Worm (Caenorhabditis elegans) whole organism, L3 larva: ENCODE measurements around the gene npr-10.

Source experiments
- R02D3.7 ChIP-seq: fragments of 150-350 bp; optimal IDR thresholded peaks from 2 replicates; lab custom pipeline; 2014; ENCODE audit warnings: missing biosample characterization, missing genetic modification characterization
- ZK546.5 ChIP-seq: sonication (generic microtip); optimal IDR thresholded peaks from 2 replicates; lab custom pipeline; 2017; ENCODE audit warnings: missing biosample characterization, missing genetic modification characterization
- aly-2 ChIP-seq: fragments of 150-350 bp; optimal IDR thresholded peaks from 2 replicates; lab custom pipeline; 2014; ENCODE audit warnings: missing biosample characterization, missing genetic modification characterization
- ama-1 ChIP-seq: fragments of 150-350 bp; optimal IDR thresholded peaks from 2 replicates; lab custom pipeline; 2018
- ceh-16 ChIP-seq: sonication (generic microtip); optimal IDR thresholded peaks from 2 replicates; lab custom pipeline; 2017; ENCODE audit warnings: missing biosample characterization, missing genetic modification characterization
- ceh-82 ChIP-seq: fragments of 150-350 bp; optimal IDR thresholded peaks from 2 replicates; lab custom pipeline; 2014; ENCODE audit warnings: missing biosample characterization, missing genetic modification characterization
- daf-12 ChIP-seq: fragments of 150-350 bp; optimal IDR thresholded peaks from 2 replicates; lab custom pipeline; 2014; ENCODE audit warnings: missing biosample characterization, missing genetic modification reagents, missing genetic modification characterization
- egl-5 ChIP-seq: fragments of 150-350 bp; optimal IDR thresholded peaks from 2 replicates; lab custom pipeline; 2017; ENCODE audit warnings: missing biosample characterization, missing genetic modification reagents, missing genetic modification characterization, inconsistent platforms
- elt-1 ChIP-seq: fragments of 150-350 bp; optimal IDR thresholded peaks from 2 replicates; lab custom pipeline; 2014; ENCODE audit warnings: missing biosample characterization, missing genetic modification characterization
- elt-2 ChIP-seq: sonication (generic microtip); optimal IDR thresholded peaks from 2 replicates; lab custom pipeline; 2016; ENCODE audit warnings: missing genetic modification reagents, mild to moderate bottlenecking, missing genetic modification characterization, missing compliant biosample characterization
- elt-3 ChIP-seq, 3 experiments: fragments of 150-350 bp in 1 of 3; sonication (generic microtip) in 2 of 3; optimal IDR thresholded peaks; 2 replicates in 2 of 3; 4 replicates in 1 of 3; lab custom pipeline; 2014 to 2017; ENCODE audit warnings: missing biosample characterization in 3 of 3, missing genetic modification characterization in 3 of 3
- eor-1 ChIP-seq, 2 experiments: fragments of 150-350 bp; optimal IDR thresholded peaks; 2 replicates each; lab custom pipeline; 2014 to 2018; ENCODE audit warnings: missing biosample characterization in 2 of 2, missing genetic modification characterization in 2 of 2
- fkh-10 ChIP-seq: sonication (generic microtip); optimal IDR thresholded peaks from 2 replicates; lab custom pipeline; 2017; ENCODE audit warnings: missing biosample characterization, missing genetic modification reagents, missing genetic modification characterization
- fkh-2 ChIP-seq: fragments of 150-350 bp; optimal IDR thresholded peaks from 2 replicates; lab custom pipeline; 2014; ENCODE audit warnings: missing biosample characterization, missing genetic modification reagents, missing genetic modification characterization
- fos-1 ChIP-seq: fragments of 150-350 bp; optimal IDR thresholded peaks from 2 replicates; lab custom pipeline; 2014; ENCODE audit warnings: missing biosample characterization, missing genetic modification characterization
- hmg-11 ChIP-seq: sonication (generic microtip); optimal IDR thresholded peaks from 2 replicates; lab custom pipeline; 2016; ENCODE audit warnings: missing genetic modification characterization, missing compliant biosample characterization
- jun-1 ChIP-seq: fragments of 150-350 bp; optimal IDR thresholded peaks from 2 replicates; lab custom pipeline; 2014; ENCODE audit warnings: missing biosample characterization, missing genetic modification reagents, missing genetic modification characterization
- lsy-12 ChIP-seq: sonication (generic microtip); optimal IDR thresholded peaks from 2 replicates; lab custom pipeline; 2016; ENCODE audit warnings: mild to moderate bottlenecking, missing genetic modification characterization, missing compliant biosample characterization
- nfya-1 ChIP-seq: sonication (generic microtip); optimal IDR thresholded peaks from 2 replicates; lab custom pipeline; 2017; ENCODE audit warnings: missing genetic modification characterization, mild to moderate bottlenecking, missing compliant biosample characterization, antibody characterized with exemption, moderate library complexity; ENCODE audit not compliant: insufficient read depth
- nhr-12 ChIP-seq: fragments of 150-350 bp; optimal IDR thresholded peaks from 2 replicates; lab custom pipeline; 2014; ENCODE audit warnings: missing biosample characterization, missing genetic modification characterization
- nhr-23 ChIP-seq: fragments of 150-350 bp; optimal IDR thresholded peaks from 2 replicates; lab custom pipeline; 2014; ENCODE audit warnings: missing biosample characterization, missing genetic modification reagents, missing genetic modification characterization
- nhr-237 ChIP-seq: fragments of 150-350 bp; optimal IDR thresholded peaks from 2 replicates; lab custom pipeline; 2014; ENCODE audit warnings: missing biosample characterization, missing genetic modification characterization
- nhr-25 ChIP-seq: sonication (generic microtip); optimal IDR thresholded peaks from 2 replicates; lab custom pipeline; 2017; ENCODE audit warnings: missing biosample characterization, missing genetic modification characterization
- nhr-28 ChIP-seq: fragments of 150-350 bp; optimal IDR thresholded peaks from 2 replicates; lab custom pipeline; 2014; ENCODE audit warnings: missing biosample characterization, missing genetic modification characterization
- nhr-43 ChIP-seq: sonication (generic microtip); optimal IDR thresholded peaks from 2 replicates; lab custom pipeline; 2016; ENCODE audit warnings: mild to moderate bottlenecking, missing genetic modification characterization, missing compliant biosample characterization; ENCODE audit not compliant: poor library complexity, severe bottlenecking
- nhr-67 ChIP-seq: fragments of 150-350 bp; optimal IDR thresholded peaks from 2 replicates; lab custom pipeline; 2014; ENCODE audit warnings: missing biosample characterization, missing genetic modification characterization
- nhr-76 ChIP-seq: fragments of 150-350 bp; sonication (generic microtip); optimal IDR thresholded peaks from 5 replicates; lab custom pipeline; 2014; ENCODE audit warnings: missing biosample characterization, missing genetic modification characterization
- nhr-77 ChIP-seq: fragments of 150-350 bp; optimal IDR thresholded peaks from 2 replicates; lab custom pipeline; 2014; ENCODE audit warnings: missing biosample characterization, missing genetic modification characterization
- pha-4 ChIP-seq: fragments of 150-350 bp; optimal IDR thresholded peaks from 2 replicates; lab custom pipeline; 2014; ENCODE audit warnings: missing biosample characterization, missing genetic modification reagents, missing genetic modification characterization
- pqm-1 ChIP-seq: fragments of 150-350 bp; optimal IDR thresholded peaks from 2 replicates; lab custom pipeline; 2017; ENCODE audit warnings: missing biosample characterization, missing genetic modification characterization, inconsistent platforms
- sea-2 ChIP-seq: fragments of 150-350 bp; sonication (generic microtip); optimal IDR thresholded peaks from 4 replicates; lab custom pipeline; 2014; ENCODE audit warnings: missing biosample characterization, missing genetic modification reagents, missing genetic modification characterization
- skn-1 ChIP-seq: fragments of 150-350 bp; optimal IDR thresholded peaks from 2 replicates; lab custom pipeline; 2014; ENCODE audit warnings: missing biosample characterization, missing genetic modification characterization
- snpc-4 ChIP-seq: fragments of 150-350 bp; optimal IDR thresholded peaks from 2 replicates; lab custom pipeline; 2014; ENCODE audit warnings: missing biosample characterization, missing genetic modification characterization
- unc-62 ChIP-seq: fragments of 150-350 bp; sonication (generic microtip); optimal IDR thresholded peaks from 4 replicates; lab custom pipeline; 2014; ENCODE audit warnings: missing biosample characterization, missing genetic modification reagents, missing genetic modification characterization
- zag-1 ChIP-seq: fragments of 150-350 bp; optimal IDR thresholded peaks from 2 replicates; lab custom pipeline; 2014; ENCODE audit warnings: missing biosample characterization, missing genetic modification characterization
- ztf-4 ChIP-seq: fragments of 150-350 bp; optimal IDR thresholded peaks from 2 replicates; lab custom pipeline; 2014; ENCODE audit warnings: missing biosample characterization, missing genetic modification characterization

The npr-10 gene

ce11 chrX:13034333-13034732 lies 1.8 kb upstream of the npr-10 start:
- TF ChIP-seq unc-62 (GFP tag; lab: Kevin White, UChicago): no peak
- TF ChIP-seq ama-1: no peak

- TF ChIP-seq ceh-82 (tag; lab: Kevin White, UChicago): no peak
- no peak for TF ChIP-seq nhr-77 (tag; lab: Kevin White, UChicago)
- TF ChIP-seq ama-1: no peak
- TF ChIP-seq unc-62 (GFP tag; lab: Kevin White, UChicago): no peak
- no peak for TF ChIP-seq nhr-237 (tag; lab: Kevin White, UChicago)
- no peak for TF ChIP-seq aly-2 (tag; lab: Kevin White, UChicago)
- no peak for TF ChIP-seq skn-1 (tag; lab: Kevin White, UChicago)
- no peak for TF ChIP-seq elt-2 (tag; lab: Kevin White, UChicago)
- no peak for TF ChIP-seq R02D3.7 (tag; lab: Kevin White, UChicago)
Observed at ce11 chrX:13033850-13034249, 1.3 kb upstream of the npr-10 start.

- no peak for TF ChIP-seq zag-1
- TF ChIP-seq fkh-10: no peak
- TF ChIP-seq jun-1 (tag; lab: Kevin White, UChicago): no peak
- TF ChIP-seq nhr-28 (tag; lab: Kevin White, UChicago): no peak
- no peak for TF ChIP-seq nhr-25
- TF ChIP-seq nhr-237 (tag; lab: Kevin White, UChicago): no peak
- no peak for TF ChIP-seq pqm-1
- no peak for TF ChIP-seq lsy-12 (tag; lab: Kevin White, UChicago)
- TF ChIP-seq nhr-12 (tag; lab: Kevin White, UChicago): no peak
- TF ChIP-seq unc-62 (GFP tag; lab: Kevin White, UChicago): no peak
- no peak for TF ChIP-seq R02D3.7 (tag; lab: Kevin White, UChicago)
- TF ChIP-seq nhr-23 (tag; lab: Kevin White, UChicago): no peak
- no peak for TF ChIP-seq ceh-16 (tag; lab: Kevin White, UChicago)
- TF ChIP-seq ztf-4 (tag; lab: Kevin White, UChicago): no peak
- no peak for TF ChIP-seq daf-12 (tag; lab: Kevin White, UChicago)
- TF ChIP-seq nhr-77 (tag; lab: Kevin White, UChicago): no peak
- TF ChIP-seq ama-1: no peak
- no peak for TF ChIP-seq pha-4 (tag; lab: Kevin White, UChicago)
- no peak for TF ChIP-seq egl-5 (tag; lab: Kevin White, UChicago)
- TF ChIP-seq snpc-4: no peak
Observed at ce11 chrX:13021446-13021845, 11.1 kb downstream of the npr-10 start.

- TF ChIP-seq nhr-25 (peak; percentile 54), ztf-4 (tag; lab: Kevin White, UChicago) (no peak)
Observed at ce11 chrX:13016290-13016689, 16.2 kb downstream of the npr-10 start.

ce11 chrX:13014341-13014740 lies 18.2 kb downstream of the npr-10 start:
- TF ChIP-seq fkh-10 (no peak), hmg-11 (tag; lab: Kevin White, UChicago) (no peak), skn-1 (tag; lab: Kevin White, UChicago) (no peak), fkh-2 (no peak), nfya-1 (peak; percentile 1), ceh-16 (tag; lab: Kevin White, UChicago) (no peak), elt-3 (tag; optimal IDR thresholded peaks at IDR 0.05; lab: Kevin White, UChicago) (no peak), zag-1 (no peak), ZK546.5 (tag; lab: Kevin White, UChicago) (no peak), nhr-76 (tag; lab: Kevin White, UChicago) (no peak), nhr-25 (peak; percentile 94)
- TF ChIP-seq, all 47 proteins: peak for 2

ce11 chrX:13011897-13012296 lies 20.6 kb downstream of the npr-10 start:
- no peak for TF ChIP-seq sea-2 (GFP tag; lab: Kevin White, UChicago)
- TF ChIP-seq lsy-12 (tag; lab: Kevin White, UChicago): no peak
- peak; percentile 81 for TF ChIP-seq elt-1 (tag; lab: Kevin White, UChicago)
- no peak for TF ChIP-seq zag-1
- no peak for TF ChIP-seq nhr-12 (tag; lab: Kevin White, UChicago)
- no peak for TF ChIP-seq eor-1 (tag; optimal IDR thresholded peaks at IDR 0.05; lab: Kevin White, UChicago)
- TF ChIP-seq fos-1 (tag; lab: Kevin White, UChicago): no peak
- no peak for TF ChIP-seq nhr-43 (tag; lab: Kevin White, UChicago)
- no peak for TF ChIP-seq nhr-67 (tag; lab: Kevin White, UChicago)
- peak; percentile 46 for TF ChIP-seq nhr-25
